Worm (Caenorhabditis elegans) whole organism, L4 larva: ENCODE results near the gene C33A12.4.

Experiments
- mdl-1 ChIP-seq, 2 experiments: fragments of 150-350 bp in 1 of 2; sonication (generic microtip) in 1 of 2; optimal IDR thresholded peaks; 2 replicates each; lab custom pipeline; 2014 to 2017; ENCODE audit warnings: missing biosample characterization in 2 of 2, missing genetic modification characterization in 2 of 2
- snpc-4 ChIP-seq: fragments of 150-350 bp; optimal IDR thresholded peaks from 2 replicates; lab custom pipeline; 2014; ENCODE audit warnings: missing biosample characterization, missing genetic modification characterization
- spr-1 ChIP-seq: sonication (generic microtip); optimal IDR thresholded peaks from 2 replicates; lab custom pipeline; 2016; ENCODE audit warnings: mild to moderate bottlenecking, missing genetic modification characterization, missing compliant biosample characterization
- unc-62 ChIP-seq, 3 experiments: fragments of 150-350 bp in 1 of 3; sonication (generic microtip); optimal IDR thresholded peaks in 2 of 3; peaks in 1 of 3; 1 replicate in 1 of 3; 2 replicates in 2 of 3; lab custom pipeline; 2014 to 2017; ENCODE audit warnings: missing biosample characterization in 3 of 3, missing genetic modification characterization in 3 of 3, missing genetic modification reagents in 3 of 3, missing genotype in 1 of 3
- ztf-11 ChIP-seq: fragments of 150-350 bp; optimal IDR thresholded peaks from 2 replicates; lab custom pipeline; 2014; ENCODE audit warnings: missing biosample characterization, missing genetic modification characterization

DNA sequence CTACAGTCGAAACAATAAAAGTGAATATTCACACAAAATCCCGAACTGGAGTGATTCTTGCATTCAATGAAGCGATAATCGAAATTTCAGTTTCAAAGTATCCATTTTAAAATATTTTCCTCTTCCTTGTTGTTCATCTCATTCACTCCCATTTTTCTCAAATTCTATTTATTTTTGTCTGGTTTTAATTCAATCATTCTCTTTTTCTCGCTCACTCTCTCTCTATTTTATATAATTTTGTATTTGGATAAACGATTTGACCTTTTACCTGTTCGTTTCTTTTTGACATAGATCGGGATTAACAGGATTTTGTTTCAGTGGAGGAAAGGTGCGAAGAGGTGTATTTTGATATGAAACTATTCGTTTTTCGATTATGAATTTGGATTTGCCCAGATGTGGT is 35.6 kb upstream of the C33A12.4 start, which contains the start of gene T05A1.5:
- TF ChIP-seq spr-1 (tag; lab: Kevin White, UChicago) (no peak), unc-62 (GFP tag; optimal IDR thresholded peaks at IDR 0.05 in 1 of 2; lab: Kevin White, UChicago) (no peak), unc-62 (tag; optimal IDR thresholded peaks at IDR 0.05; lab: Kevin White, UChicago) (no peak), ztf-11 (tag; lab: Kevin White, UChicago) (no peak), snpc-4 (tag; lab: Kevin White, UChicago) (no peak), mdl-1 (tag; optimal IDR thresholded peaks at IDR 0.05; lab: Kevin White, UChicago) (no peak)
